Fruit fly (Drosophila melanogaster): ENCODE data around the gene CG13014.
A peak's percentile ranks its signal among the peaks of the same experiment; 100 is the strongest.

Gene CG13014

dm6 chrX:16547390-16547789 is 40.3 kb upstream of the CG13014 start, which contains the start of gene CG9902 (continued):
- TF ChIP-seq p53 (GFP tag; optimal IDR thresholded peaks at IDR 0.05), result peak; percentile 21
- TF ChIP-seq CG4617 (GFP tag; optimal IDR thresholded peaks at IDR 0.05; ENCODE audit: borderline replicate concordance), result peak; percentile 4
- TF ChIP-seq CG1603 (tag; optimal IDR thresholded peaks at IDR 0.05), result peak; percentile 87
- peak; percentile 65 for TF ChIP-seq gfzf (GFP tag; optimal IDR thresholded peaks at IDR 0.05)
- no peak for TF ChIP-seq cato (GFP tag; optimal IDR thresholded peaks at IDR 0.05; ENCODE audit: borderline replicate concordance)
- TF ChIP-seq CG11085 (GFP tag; IDR thresholded peaks at IDR 0.05), result no peak
- peak; percentile 73 for TF ChIP-seq tna (GFP tag; IDR thresholded peaks at IDR 0.05; ENCODE audit: partially characterized antibody)
- no peak for TF ChIP-seq CG3407 (GFP tag; optimal IDR thresholded peaks at IDR 0.05)
- TF ChIP-seq CG12155 (GFP tag; optimal IDR thresholded peaks at IDR 0.05), result peak; percentile 15
- TF ChIP-seq pita (GFP tag; optimal IDR thresholded peaks at IDR 0.05), result peak; percentile 94
- TF ChIP-seq CoRest (tag; optimal IDR thresholded peaks at IDR 0.05), result peak; percentile 53
- peak; percentile 55 for TF ChIP-seq CG10267 (tag; optimal IDR thresholded peaks at IDR 0.05)
- no peak for TF ChIP-seq pb (GFP tag; optimal IDR thresholded peaks at IDR 0.05)
- peak; percentile 2 for TF ChIP-seq CG12744 (GFP tag; optimal IDR thresholded peaks at IDR 0.05)
- peak; percentile 71; the same call in 1 of the 3 replicates for TF ChIP-seq CG11560 (tag; IDR thresholded peaks at IDR 0.05)
- TF ChIP-seq knrl (GFP tag; IDR thresholded peaks at IDR 0.05; ENCODE audit: partially characterized antibody), result peak; percentile 79
- TF ChIP-seq otp (GFP tag; IDR thresholded peaks at IDR 0.05), result no peak
- peak; percentile 59; the same call in 1 of the 3 replicates for TF ChIP-seq mld (GFP tag; IDR thresholded peaks at IDR 0.05; ENCODE audit: partially characterized antibody)
- TF ChIP-seq Nf-YC (tag; optimal IDR thresholded peaks at IDR 0.05), result peak; percentile 26
- peak; percentile 33 for TF ChIP-seq CG13894 (tag; optimal IDR thresholded peaks at IDR 0.05)
- peak; percentile 19 for TF ChIP-seq YL-1 (GFP tag; optimal IDR thresholded peaks at IDR 0.05)
- TF ChIP-seq CG15601 (tag; optimal IDR thresholded peaks at IDR 0.05), result peak; percentile 44
- peak; percentile 98 for TF ChIP-seq CG2116 (GFP tag; optimal IDR thresholded peaks at IDR 0.05)
- peak; percentile 28 for TF ChIP-seq sug (tag; optimal IDR thresholded peaks at IDR 0.05)
- peak; percentile 85 for TF ChIP-seq bbx (GFP tag; IDR thresholded peaks at IDR 0.05; ENCODE audit: partially characterized antibody)
- peak; percentile 61; the same call in 2 of the 3 replicates for TF ChIP-seq vnd (GFP tag; IDR thresholded peaks at IDR 0.05; ENCODE audit: partially characterized antibody)
- TF ChIP-seq dm (GFP tag; optimal IDR thresholded peaks at IDR 0.05), result peak; percentile 39
- peak; percentile 47 for TF ChIP-seq B-H2 (GFP tag; optimal IDR thresholded peaks at IDR 0.05)
- peak; percentile 86 for TF ChIP-seq CG6791 (GFP tag; IDR thresholded peaks at IDR 0.05; ENCODE audit: partially characterized antibody)
- TF ChIP-seq CG42726 (GFP tag; IDR thresholded peaks at IDR 0.05; ENCODE audit: partially characterized antibody), result peak; percentile 61
- no peak for TF ChIP-seq Sox102F (GFP tag; optimal IDR thresholded peaks at IDR 0.05)
- no peak for TF ChIP-seq Ssrp (tag; optimal IDR thresholded peaks at IDR 0.05)
- peak; percentile 25 for TF ChIP-seq CG3163 (GFP tag; optimal IDR thresholded peaks at IDR 0.05)
- peak; percentile 27 for TF ChIP-seq her (GFP tag; optimal IDR thresholded peaks at IDR 0.05)
- no peak for TF ChIP-seq Jarid2 (GFP tag; optimal IDR thresholded peaks at IDR 0.05)
- peak; percentile 80 for TF ChIP-seq HLH4C (GFP tag; IDR thresholded peaks at IDR 0.05; ENCODE audit: partially characterized antibody)
- peak; percentile 40; the same call in 1 of the 2 replicates for TF ChIP-seq CG2129 (GFP tag; IDR thresholded peaks at IDR 0.05; ENCODE audit: partially characterized antibody)
- TF ChIP-seq CG14667 (GFP tag; IDR thresholded peaks at IDR 0.05), result no peak
- peak; percentile 21; the same call in 1 of the 3 replicates for TF ChIP-seq row (GFP tag; IDR thresholded peaks at IDR 0.05)
- peak; percentile 67 for TF ChIP-seq CG33213 (GFP tag; optimal IDR thresholded peaks at IDR 0.05)
- TF ChIP-seq CG9797 (GFP tag; optimal IDR thresholded peaks at IDR 0.05), result peak; percentile 48
- TF ChIP-seq dpn (GFP tag; optimal IDR thresholded peaks at IDR 0.05), result peak in 1 of 2 experiments; percentile 1
- no peak for TF ChIP-seq Mrtf (GFP tag; IDR thresholded peaks at IDR 0.05)
- TF ChIP-seq insv (GFP tag; optimal IDR thresholded peaks at IDR 0.05), result peak in 1 of 2 experiments; percentile 51
- peak; percentile 34 for TF ChIP-seq CG2120 (GFP tag; optimal IDR thresholded peaks at IDR 0.05)
- TF ChIP-seq CG30020 (tag; optimal IDR thresholded peaks at IDR 0.05), result peak; percentile 1
- no peak for TF ChIP-seq gt (GFP tag; IDR thresholded peaks at IDR 0.05)
- TF ChIP-seq MESR4 (GFP tag; optimal IDR thresholded peaks at IDR 0.05), result peak; percentile 40
- TF ChIP-seq Doc3 (GFP tag; IDR thresholded peaks at IDR 0.05; ENCODE audit: partially characterized antibody), result peak; percentile 63; the same call in 2 of the 3 replicates

Data from whole organism, embryonic.